Fruit fly (Drosophila melanogaster) whole organism, embryonic: ENCODE results near the gene CG10492.
A peak's percentile ranks its signal among the peaks of the same experiment; 100 is the strongest.

Source experiments
- Atf3 ChIP-seq: fragments of 200-800 bp; sonication (Bioruptor generic); optimal IDR thresholded peaks from 3 replicates; lab custom pipeline; 2016; ENCODE audit warnings: missing biosample characterization, missing genetic modification characterization
- Atf6 ChIP-seq: fragments of 200-800 bp; sonication (Bioruptor generic); IDR thresholded peaks from 2 replicates; pipeline ENCODE4 v1.3.6; 2022; ENCODE audit warnings: missing biosample characterization, missing genetic modification characterization
- Awh ChIP-seq: fragments of 200-800 bp; sonication (Bioruptor generic); IDR thresholded peaks from 2 replicates; pipeline ENCODE4, ENCODE4 v1.3.6; 2022; ENCODE audit warnings: missing biosample characterization, missing genetic modification characterization
- Bteb2 ChIP-seq: fragments of 200-800 bp; sonication (Bioruptor generic); optimal IDR thresholded peaks from 2 replicates; lab custom pipeline; 2016; ENCODE audit warnings: missing biosample characterization, missing genetic modification characterization
- CG10209 ChIP-seq: fragments of 200-800 bp; sonication (Bioruptor generic); optimal IDR thresholded peaks from 3 replicates; lab custom pipeline; 2017; ENCODE audit warnings: missing biosample characterization, mild to moderate bottlenecking, missing genetic modification characterization, missing genetic modification reagents
- CG11398 ChIP-seq: fragments of 200-800 bp; sonication (Bioruptor generic); optimal IDR thresholded peaks from 2 replicates; lab custom pipeline; 2016; ENCODE audit warnings: missing biosample characterization, missing genetic modification characterization
- CG12155 ChIP-seq: fragments of 200-800 bp; sonication (Bioruptor generic); optimal IDR thresholded peaks from 3 replicates; lab custom pipeline; 2016; ENCODE audit warnings: missing biosample characterization, missing genetic modification characterization
- CG13296 ChIP-seq: fragments of 200-800 bp; sonication (Bioruptor generic); optimal IDR thresholded peaks from 3 replicates; lab custom pipeline; 2018; ENCODE audit warnings: missing biosample characterization, mild to moderate bottlenecking, missing genetic modification characterization
- CG1602 ChIP-seq: fragments of 200-800 bp; sonication (Bioruptor generic); optimal IDR thresholded peaks from 3 replicates; lab custom pipeline; 2016; ENCODE audit warnings: missing biosample characterization, missing genetic modification characterization
- CG31224 ChIP-seq: fragments of 200-800 bp; sonication (Bioruptor generic); IDR thresholded peaks from 2 replicates; pipeline ENCODE4 v1.3.6; 2022; ENCODE audit warnings: missing biosample characterization, missing genetic modification characterization
- CG3281 ChIP-seq: fragments of 200-800 bp; sonication (Bioruptor generic); optimal IDR thresholded peaks from 3 replicates; lab custom pipeline; 2017; ENCODE audit warnings: missing biosample characterization, mild to moderate bottlenecking, missing genetic modification characterization
- CG4282 ChIP-seq: fragments of 200-800 bp; sonication (Bioruptor generic); optimal IDR thresholded peaks from 2 replicates; lab custom pipeline; 2016; ENCODE audit warnings: missing biosample characterization, missing genetic modification characterization
- CG4617 ChIP-seq: fragments of 200-800 bp; sonication (Bioruptor generic); optimal IDR thresholded peaks from 3 replicates; lab custom pipeline; 2016; ENCODE audit warnings: missing biosample characterization, missing genetic modification characterization, borderline replicate concordance
- CG7271 ChIP-seq: fragments of 200-800 bp; sonication (Bioruptor generic); optimal IDR thresholded peaks from 2 replicates; lab custom pipeline; 2018; ENCODE audit warnings: missing biosample characterization, mild to moderate bottlenecking, missing genetic modification characterization, moderate library complexity
- CG7987 ChIP-seq: fragments of 200-800 bp; sonication (Bioruptor generic); optimal IDR thresholded peaks from 2 replicates; lab custom pipeline; 2018; ENCODE audit warnings: missing biosample characterization, mild to moderate bottlenecking, missing genetic modification characterization, moderate library complexity
- CG9876 ChIP-seq: fragments of 200-800 bp; sonication (Bioruptor generic); optimal IDR thresholded peaks from 2 replicates; lab custom pipeline; 2016; ENCODE audit warnings: missing biosample characterization, missing genetic modification characterization
- Dp ChIP-seq: fragments of 200-800 bp; sonication (Bioruptor generic); optimal IDR thresholded peaks from 2 replicates; lab custom pipeline; 2018; ENCODE audit warnings: missing biosample characterization, mild to moderate bottlenecking, missing genetic modification characterization, moderate library complexity
- E2f1 ChIP-seq: fragments of 200-800 bp; sonication (Bioruptor generic); IDR thresholded peaks from 2 replicates; pipeline ENCODE4 v1.3.6; 2022; ENCODE audit warnings: missing biosample characterization, missing genetic modification characterization
- H15 ChIP-seq: fragments of 200-800 bp; sonication (Bioruptor generic); IDR thresholded peaks from 3 replicates; pipeline ENCODE4 v1.3.6; 2022; ENCODE audit warnings: missing biosample characterization, missing genetic modification characterization
- HmgD ChIP-seq: fragments of 200-800 bp; sonication (Bioruptor generic); optimal IDR thresholded peaks from 3 replicates; lab custom pipeline; 2016; ENCODE audit warnings: missing biosample characterization, missing genetic modification characterization
- Hmr ChIP-seq: fragments of 200-800 bp; sonication (Bioruptor generic); optimal IDR thresholded peaks from 3 replicates; lab custom pipeline; 2017; ENCODE audit warnings: mild to moderate bottlenecking, missing biosample characterization, missing genetic modification reagents, missing genetic modification characterization
- Mad ChIP-seq: fragments of 200-800 bp; sonication (Bioruptor generic); optimal IDR thresholded peaks from 2 replicates; lab custom pipeline; 2016; ENCODE audit warnings: missing biosample characterization, missing genetic modification characterization
- Max ChIP-seq: fragments of 200-800 bp; sonication (Bioruptor generic); optimal IDR thresholded peaks from 2 replicates; lab custom pipeline; 2016; ENCODE audit warnings: missing biosample characterization, mild to moderate bottlenecking, missing genetic modification characterization
- Mes4 ChIP-seq: fragments of 200-800 bp; sonication (Bioruptor generic); optimal IDR thresholded peaks from 2 replicates; lab custom pipeline; 2016; ENCODE audit warnings: missing biosample characterization, missing genetic modification characterization
- Nf-YA ChIP-seq: fragments of 200-800 bp; sonication (Bioruptor generic); IDR thresholded peaks from 2 replicates; pipeline ENCODE4 v1.3.6; 2022; ENCODE audit warnings: missing biosample characterization, missing genetic modification characterization
- Optix ChIP-seq: fragments of 200-800 bp; sonication (Bioruptor generic); IDR thresholded peaks from 3 replicates; pipeline ENCODE4 v1.3.6; 2022; ENCODE audit warnings: missing biosample characterization, missing genetic modification characterization
- Ravus ChIP-seq: fragments of 200-800 bp; sonication (Bioruptor generic); IDR thresholded peaks from 2 replicates; pipeline ENCODE4 v1.3.6; 2022; ENCODE audit warnings: missing biosample characterization, missing genetic modification characterization
- ac ChIP-seq: fragments of 200-800 bp; sonication (Bioruptor generic); optimal IDR thresholded peaks from 3 replicates; lab custom pipeline; 2017; ENCODE audit warnings: missing biosample characterization, mild to moderate bottlenecking, missing genetic modification characterization
- crol ChIP-seq: fragments of 200-800 bp; sonication (Bioruptor generic); IDR thresholded peaks from 2 replicates; pipeline ENCODE4 v1.3.6; 2022; ENCODE audit warnings: missing biosample characterization, missing genetic modification characterization
- dan ChIP-seq: fragments of 200-800 bp; sonication (Bioruptor generic); IDR thresholded peaks from 2 replicates; pipeline ENCODE4 v1.3.6; 2022; ENCODE audit warnings: missing biosample characterization, missing genetic modification characterization
- en ChIP-seq: fragments of 200-800 bp; sonication (Bioruptor generic); optimal IDR thresholded peaks from 2 replicates; lab custom pipeline; 2016; ENCODE audit warnings: missing biosample characterization, missing genetic modification characterization
- ewg ChIP-seq: fragments of 200-800 bp; sonication (Bioruptor generic); optimal IDR thresholded peaks from 3 replicates; lab custom pipeline; 2017; ENCODE audit warnings: mild to moderate bottlenecking, missing biosample characterization, missing genetic modification reagents, missing genetic modification characterization
- gce ChIP-seq: fragments of 200-800 bp; sonication (Bioruptor generic); IDR thresholded peaks from 3 replicates; pipeline ENCODE4 v1.3.6; 2022; ENCODE audit warnings: missing biosample characterization, missing genetic modification characterization
- gro ChIP-seq: fragments of 200-800 bp; sonication (Bioruptor generic); optimal IDR thresholded peaks from 2 replicates; lab custom pipeline; 2016; ENCODE audit warnings: missing biosample characterization, missing genetic modification characterization
- hb ChIP-seq: fragments of 200-800 bp; sonication (Bioruptor generic); IDR thresholded peaks from 3 replicates; pipeline ENCODE4 v1.3.6; 2022; ENCODE audit warnings: missing biosample characterization, missing genetic modification characterization; ENCODE audit not compliant: partially characterized antibody
- lilli ChIP-seq: fragments of 200-800 bp; sonication (Bioruptor generic); optimal IDR thresholded peaks from 3 replicates; lab custom pipeline; 2016; ENCODE audit warnings: missing biosample characterization, missing genetic modification characterization
- lov ChIP-seq, 2 experiments: fragments of 200-800 bp in 1 of 2; fragments of >200 bp in 1 of 2; sonication (Bioruptor generic) in 1 of 2; IDR thresholded peaks in 1 of 2; optimal IDR thresholded peaks in 1 of 2; 2 replicates in 1 of 2; 3 replicates in 1 of 2; pipeline versions ENCODE4 v1.3.6 to Lab custom; 2017 to 2022; ENCODE audit warnings: missing biosample characterization in 1 of 2, missing genetic modification characterization in 1 of 2
- pan ChIP-seq, 4 experiments: fragments of >200 bp in 3 of 4; fragments of 200-800 bp in 1 of 4; sonication (Bioruptor generic) in 1 of 4; optimal IDR thresholded peaks in 3 of 4; IDR thresholded peaks in 1 of 4; 2 replicates each; pipeline versions ENCODE4 v1.3.6 to Lab custom; 2017 to 2022; ENCODE audit warnings: missing biosample characterization in 2 of 4, missing genetic modification characterization in 2 of 4, mixed read lengths in 1 of 4
- phol ChIP-seq: fragments of 200-800 bp; sonication (Bioruptor generic); optimal IDR thresholded peaks from 3 replicates; lab custom pipeline; 2018; ENCODE audit warnings: missing biosample characterization, mild to moderate bottlenecking, missing genetic modification characterization, moderate library complexity
- rib ChIP-seq: fragments of 200-800 bp; sonication (Bioruptor generic); IDR thresholded peaks from 2 replicates; pipeline ENCODE4 v1.3.6; 2022; ENCODE audit warnings: missing biosample characterization, missing genetic modification characterization
- sens-2 ChIP-seq: fragments of 200-800 bp; sonication (Bioruptor generic); IDR thresholded peaks from 2 replicates; pipeline ENCODE4 v1.3.6; 2022; ENCODE audit warnings: missing biosample characterization, missing genetic modification characterization
- slp2 ChIP-seq: fragments of 200-800 bp; sonication (Bioruptor generic); optimal IDR thresholded peaks from 2 replicates; lab custom pipeline; 2016; ENCODE audit warnings: missing biosample characterization, missing genetic modification characterization
- so ChIP-seq: fragments of 200-800 bp; sonication (Bioruptor generic); IDR thresholded peaks from 3 replicates; pipeline ENCODE4 v1.3.6; 2022; ENCODE audit warnings: missing biosample characterization, missing genetic modification characterization
- sob ChIP-seq: fragments of 200-800 bp; sonication (Bioruptor generic); IDR thresholded peaks from 2 replicates; pipeline ENCODE4 v1.3.6; 2022; ENCODE audit warnings: missing biosample characterization, missing genetic modification characterization
- stc ChIP-seq: fragments of 200-800 bp; sonication (Bioruptor generic); IDR thresholded peaks from 2 replicates; pipeline ENCODE4 v1.3.6; 2022; ENCODE audit warnings: missing biosample characterization, missing genetic modification characterization
- tap ChIP-seq: fragments of 200-800 bp; optimal IDR thresholded peaks from 3 replicates; lab custom pipeline; 2019; ENCODE audit warnings: missing biosample characterization, mild to moderate bottlenecking, missing genetic modification characterization, moderate library complexity
- trh ChIP-seq: fragments of 200-800 bp; sonication (Bioruptor generic); optimal IDR thresholded peaks from 2 replicates; lab custom pipeline; 2016; ENCODE audit warnings: missing biosample characterization, missing genetic modification characterization
- unc-4 ChIP-seq: fragments of 200-800 bp; sonication (Bioruptor generic); IDR thresholded peaks from 2 replicates; pipeline ENCODE4 v1.3.6; 2022; ENCODE audit warnings: missing biosample characterization, missing genetic modification characterization; ENCODE audit not compliant: partially characterized antibody
- vvl ChIP-seq: fragments of 200-800 bp; sonication (Bioruptor generic); IDR thresholded peaks from 2 replicates; pipeline ENCODE4 v1.3.6; 2022; ENCODE audit warnings: missing biosample characterization, missing genetic modification characterization

Gene CG10492

dm6 chr2L:19051534-19052100, 2.3 kb upstream of the CG10492 start, which contains the start of gene Rpn3 (continued):
- TF ChIP-seq ewg (peak; percentile 59), stc (GFP tag; lab: Robert Waterston, UW) (peak; percentile 73), trh (peak; percentile 71), en (peak; percentile 56), CG13296 (GFP tag; lab: Kevin White, UChicago) (peak; percentile 53), gce (GFP tag; lab: Robert Waterston, UW) (0 out of 3 replicates have a peak, but pooled peaks have one; percentile 33), E2f1 (GFP tag; lab: Robert Waterston, UW) (peak; percentile 85), HmgD (GFP tag; lab: Kevin White, UChicago) (peak; percentile 67), lilli (peak; percentile 91), Atf6 (peak; percentile 90), hb (GFP tag; lab: Robert Waterston, UW) (peak; percentile 68; the same call in 2 of the 3 replicates), Max (GFP tag; lab: Kevin White, UChicago) (peak; percentile 89), vvl (GFP tag; lab: Robert Waterston, UW) (peak; percentile 95), tap (tag; lab: Kevin White, UChicago) (peak; percentile 74), ac (GFP tag; lab: Kevin White, UChicago) (no peak), slp2 (GFP tag; lab: Kevin White, UChicago) (peak; percentile 73), Optix (GFP tag; lab: Robert Waterston, UW) (no peak), CG7987 (peak; percentile 15), CG10209 (GFP tag; lab: Kevin White, UChicago) (peak; percentile 85), gro (GFP tag; lab: Kevin White, UChicago) (peak; percentile 47), so (GFP tag; lab: Robert Waterston, UW) (peak; percentile 84), crol (GFP tag; lab: Robert Waterston, UW) (0 out of 2 replicates have a peak, but pooled peaks have one; percentile 30), Awh (GFP tag; lab: Robert Waterston, UW) (peak; percentile 85), unc-4 (GFP tag; lab: Robert Waterston, UW) (peak; percentile 66), CG12155 (GFP tag; lab: Kevin White, UChicago) (peak; percentile 84), CG1602 (peak; percentile 86), CG31224 (peak; percentile 78), Nf-YA (GFP tag; lab: Robert Waterston, UW) (peak; percentile 78), Bteb2 (GFP tag; lab: Kevin White, UChicago) (peak; percentile 82), CG4282 (GFP tag; lab: Kevin White, UChicago) (peak; percentile 38), Atf3 (GFP tag; lab: Kevin White, UChicago) (peak; percentile 76), lov (optimal IDR thresholded peaks at IDR 0.05; lab: Kevin White, UChicago) (no peak), lov (GFP tag; IDR thresholded peaks at IDR 0.05; lab: Robert Waterston, UW) (peak; percentile 75; the same call in 1 of the 3 replicates), Dp (GFP tag; lab: Kevin White, UChicago) (peak; percentile 10), Mes4 (GFP tag; lab: Kevin White, UChicago) (peak; percentile 78), pan (optimal IDR thresholded peaks at IDR 0.05; lab: Kevin White, UChicago) (no peak), pan (GFP tag; optimal IDR thresholded peaks at IDR 0.05 in 1 of 2, IDR thresholded peaks at IDR 0.05 in 1 of 2) (peak in 1 of 2 experiments; percentile 92), Hmr (peak; percentile 86), CG7271 (tag; lab: Kevin White, UChicago) (peak; percentile 63), Mad (GFP tag; lab: Kevin White, UChicago) (peak; percentile 74), dan (GFP tag; lab: Robert Waterston, UW) (no peak), Ravus (GFP tag; lab: Robert Waterston, UW) (peak; percentile 55; the same call in 1 of the 2 replicates), CG4617 (GFP tag; lab: Kevin White, UChicago) (peak; percentile 69), CG3281 (GFP tag; lab: Kevin White, UChicago) (peak; percentile 80), CG11398 (GFP tag; lab: Kevin White, UChicago) (peak; percentile 51), H15 (GFP tag; lab: Robert Waterston, UW) (peak; percentile 87), sens-2 (peak; percentile 76; the same call in 1 of the 2 replicates), phol (peak; percentile 88), CG9876 (GFP tag; lab: Kevin White, UChicago) (peak; percentile 64), sob (GFP tag; lab: Robert Waterston, UW) (peak; percentile 86), rib (GFP tag; lab: Robert Waterston, UW) (peak; percentile 66; the same call in 1 of the 2 replicates)
